Worm (Caenorhabditis elegans) whole organism, L2 larva: Measurements from ENCODE around the gene aex-2.

Experiments used
- ama-1 ChIP-seq: fragments of 150-350 bp; optimal IDR thresholded peaks from 2 replicates; lab custom pipeline; 2018; ENCODE audit warnings: inconsistent platforms
- ceh-82 ChIP-seq: fragments of 150-350 bp; optimal IDR thresholded peaks from 2 replicates; lab custom pipeline; 2014; ENCODE audit warnings: missing biosample characterization, missing genetic modification characterization
- egl-27 ChIP-seq: sonication (generic microtip); optimal IDR thresholded peaks from 3 replicates; lab custom pipeline; 2017; ENCODE audit warnings: missing biosample characterization, missing genetic modification reagents, missing genetic modification characterization
- fos-1 ChIP-seq: fragments of 150-350 bp; optimal IDR thresholded peaks from 2 replicates; lab custom pipeline; 2014; ENCODE audit warnings: missing biosample characterization, missing genetic modification characterization
- lin-39 ChIP-seq: fragments of 150-350 bp; optimal IDR thresholded peaks from 2 replicates; lab custom pipeline; 2014; ENCODE audit warnings: missing biosample characterization, missing genetic modification reagents, missing genetic modification characterization
- nhr-11 ChIP-seq: fragments of 150-350 bp; optimal IDR thresholded peaks from 2 replicates; lab custom pipeline; 2014; ENCODE audit warnings: missing biosample characterization, missing genetic modification characterization
- nhr-237 ChIP-seq: fragments of 150-350 bp; optimal IDR thresholded peaks from 2 replicates; lab custom pipeline; 2014; ENCODE audit warnings: missing biosample characterization, missing genetic modification characterization
- snpc-4 ChIP-seq: fragments of 150-350 bp; optimal IDR thresholded peaks from 2 replicates; lab custom pipeline; 2014; ENCODE audit warnings: missing biosample characterization, missing genetic modification characterization

ce11 chrX:9616919-9617318 lies 36.0 kb downstream of the aex-2 start, which contains the start of gene C11E4.7:
- TF ChIP-seq snpc-4 (tag; lab: Kevin White, UChicago), result no peak
- no peak for TF ChIP-seq egl-27
- no peak for TF ChIP-seq ceh-82
- no peak for TF ChIP-seq nhr-237 (tag; lab: Kevin White, UChicago)
- no peak for TF ChIP-seq fos-1 (tag; lab: Kevin White, UChicago)
- no peak for TF ChIP-seq ama-1 (lab: Kevin White, UChicago)
- no peak for TF ChIP-seq nhr-11 (tag; lab: Kevin White, UChicago)
- TF ChIP-seq lin-39 (tag; lab: Kevin White, UChicago), result no peak
